Fruit fly (Drosophila melanogaster) whole organism, embryonic: ENCODE measurements around the gene Cp190.

ENCODE experiments used
- ATbp ChIP-seq: fragments of 200-800 bp; sonication (Bioruptor generic); optimal IDR thresholded peaks from 2 replicates; lab custom pipeline; 2017; ENCODE audit warnings: missing biosample characterization, mild to moderate bottlenecking, missing genetic modification characterization, missing genetic modification reagents
- Antp ChIP-seq: fragments of 200-800 bp; sonication (Bioruptor generic); optimal IDR thresholded peaks from 3 replicates; lab custom pipeline; 2016; ENCODE audit warnings: missing biosample characterization, missing genetic modification characterization
- BtbVII ChIP-seq: fragments of 200-800 bp; sonication (Bioruptor generic); optimal IDR thresholded peaks from 3 replicates; lab custom pipeline; 2017; ENCODE audit warnings: missing biosample characterization, mild to moderate bottlenecking, missing genetic modification characterization
- CG13775 ChIP-seq: fragments of 200-800 bp; sonication (Bioruptor generic); optimal IDR thresholded peaks from 3 replicates; lab custom pipeline; 2017; ENCODE audit warnings: missing biosample characterization, mild to moderate bottlenecking, missing genetic modification characterization
- CG14667 ChIP-seq: fragments of 200-800 bp; sonication (Bioruptor generic); IDR thresholded peaks from 2 replicates; pipeline ENCODE4 v1.3.6; 2022; ENCODE audit warnings: missing biosample characterization, missing genetic modification characterization
- CG1529 ChIP-seq: fragments of 200-800 bp; sonication (Bioruptor generic); optimal IDR thresholded peaks from 3 replicates; lab custom pipeline; 2018; ENCODE audit warnings: missing biosample characterization, missing genetic modification characterization
- CG16815 ChIP-seq: fragments of 200-800 bp; sonication (Bioruptor generic); optimal IDR thresholded peaks from 3 replicates; lab custom pipeline; 2017; ENCODE audit warnings: missing biosample characterization, mild to moderate bottlenecking, missing genetic modification characterization
- CG17328 ChIP-seq: fragments of 200-800 bp; sonication (Bioruptor generic); IDR thresholded peaks from 2 replicates; pipeline ENCODE4 v1.3.6; 2022; ENCODE audit warnings: missing biosample characterization, missing genetic modification characterization
- CG17359 ChIP-seq: fragments of 200-800 bp; sonication (Bioruptor generic); optimal IDR thresholded peaks from 3 replicates; lab custom pipeline; 2018; ENCODE audit warnings: missing biosample characterization, mild to moderate bottlenecking, missing genetic modification characterization, moderate library complexity
- CG17802 ChIP-seq: fragments of 200-800 bp; sonication (Bioruptor generic); optimal IDR thresholded peaks from 2 replicates; lab custom pipeline; 2018; ENCODE audit warnings: missing biosample characterization, mild to moderate bottlenecking, missing genetic modification characterization, moderate library complexity
- CG1832 ChIP-seq: fragments of 200-800 bp; sonication (Bioruptor generic); optimal IDR thresholded peaks from 2 replicates; lab custom pipeline; 2017; ENCODE audit warnings: missing biosample characterization, mild to moderate bottlenecking, missing genetic modification characterization, inconsistent platforms
- CG3726 ChIP-seq: fragments of 200-800 bp; sonication (Bioruptor generic); IDR thresholded peaks from 3 replicates; pipeline ENCODE4, ENCODE4 v1.3.6; 2022; ENCODE audit warnings: missing biosample characterization, missing genetic modification characterization
- CG6654 ChIP-seq: fragments of 200-800 bp; sonication (Bioruptor generic); optimal IDR thresholded peaks from 2 replicates; lab custom pipeline; 2017; ENCODE audit warnings: missing biosample characterization, mild to moderate bottlenecking, missing genetic modification characterization
- CG7372 ChIP-seq: fragments of 200-800 bp; sonication (Bioruptor generic); IDR thresholded peaks from 2 replicates; pipeline ENCODE4 v1.3.6; 2022; ENCODE audit warnings: missing biosample characterization, missing genetic modification characterization
- CG7556 ChIP-seq: fragments of 200-800 bp; sonication (Bioruptor generic); optimal IDR thresholded peaks from 2 replicates; lab custom pipeline; 2017; ENCODE audit warnings: missing biosample characterization, mild to moderate bottlenecking, missing genetic modification characterization
- CG7839 ChIP-seq: fragments of 200-800 bp; sonication (Bioruptor generic); optimal IDR thresholded peaks from 3 replicates; lab custom pipeline; 2018; ENCODE audit warnings: missing biosample characterization, mild to moderate bottlenecking, missing genetic modification characterization, moderate library complexity
- CG7928 ChIP-seq: fragments of 200-800 bp; sonication (Bioruptor generic); optimal IDR thresholded peaks from 2 replicates; lab custom pipeline; 2017; ENCODE audit warnings: missing biosample characterization, mild to moderate bottlenecking, missing genetic modification characterization
- Dip2 ChIP-seq: fragments of 200-800 bp; sonication (Bioruptor generic); IDR thresholded peaks from 2 replicates; pipeline ENCODE4 v1.3.6; 2022; ENCODE audit warnings: missing biosample characterization, missing genetic modification characterization
- Fer3 ChIP-seq: fragments of 200-800 bp; sonication (Bioruptor generic); optimal IDR thresholded peaks from 2 replicates; lab custom pipeline; 2018; ENCODE audit warnings: missing biosample characterization, mild to moderate bottlenecking, missing genetic modification characterization, moderate library complexity
- HLH3B ChIP-seq: fragments of 200-800 bp; sonication (Bioruptor generic); IDR thresholded peaks from 2 replicates; pipeline ENCODE4 v1.3.6; 2022; ENCODE audit warnings: missing biosample characterization, missing genetic modification characterization
- Hand ChIP-seq: fragments of 200-800 bp; sonication (Bioruptor generic); optimal IDR thresholded peaks from 2 replicates; lab custom pipeline; 2017; ENCODE audit warnings: mild to moderate bottlenecking, missing biosample characterization, missing genetic modification reagents, missing genetic modification characterization
- Hr78 ChIP-seq, 2 experiments: fragments of 200-800 bp in 1 of 2; fragments of >200 bp in 1 of 2; sonication (Bioruptor generic) in 1 of 2; optimal IDR thresholded peaks; 2 replicates each; lab custom pipeline; 2017 to 2019; ENCODE audit warnings: missing biosample characterization in 2 of 2, missing genetic modification characterization in 2 of 2, mild to moderate bottlenecking in 1 of 2, moderate library complexity in 1 of 2
- Lhr ChIP-seq: fragments of 200-800 bp; sonication (Bioruptor generic); optimal IDR thresholded peaks from 3 replicates; lab custom pipeline; 2017; ENCODE audit warnings: mild to moderate bottlenecking, missing biosample characterization, missing genetic modification reagents, missing genetic modification characterization
- MTF-1 ChIP-seq: fragments of 200-800 bp; sonication (Bioruptor generic); optimal IDR thresholded peaks from 2 replicates; lab custom pipeline; 2018; ENCODE audit warnings: missing biosample characterization, mild to moderate bottlenecking, missing genetic modification characterization, borderline replicate concordance
- NFAT ChIP-seq: fragments of 200-800 bp; sonication (Bioruptor generic); IDR thresholded peaks from 2 replicates; pipeline ENCODE4 v1.3.6; 2022; ENCODE audit warnings: missing biosample characterization, missing genetic modification characterization
- NK7.1 ChIP-seq: fragments of 200-800 bp; sonication (Bioruptor generic); optimal IDR thresholded peaks from 3 replicates; lab custom pipeline; 2016; ENCODE audit warnings: missing biosample characterization, missing genetic modification characterization
- Neu2 ChIP-seq: fragments of 200-800 bp; sonication (Bioruptor generic); optimal IDR thresholded peaks from 3 replicates; lab custom pipeline; 2016; ENCODE audit warnings: missing biosample characterization, missing genetic modification characterization, borderline replicate concordance
- Oli ChIP-seq: fragments of 200-800 bp; sonication (Bioruptor generic); optimal IDR thresholded peaks from 2 replicates; lab custom pipeline; 2018; ENCODE audit warnings: missing biosample characterization, mild to moderate bottlenecking, missing genetic modification characterization, moderate library complexity
- Pdp1 ChIP-seq, 2 experiments: fragments of 200-800 bp; sonication (Bioruptor generic); optimal IDR thresholded peaks; 3 replicates each; lab custom pipeline; 2016; ENCODE audit warnings: missing biosample characterization in 2 of 2, missing genetic modification characterization in 2 of 2, mild to moderate bottlenecking in 1 of 2, moderate library complexity in 1 of 2
- Ravus ChIP-seq: fragments of 200-800 bp; sonication (Bioruptor generic); IDR thresholded peaks from 2 replicates; pipeline ENCODE4 v1.3.6; 2022; ENCODE audit warnings: missing biosample characterization, missing genetic modification characterization
- Usf ChIP-seq: fragments of 200-800 bp; sonication (Bioruptor generic); optimal IDR thresholded peaks from 2 replicates; lab custom pipeline; 2017; ENCODE audit warnings: missing genotype, missing biosample characterization, missing genetic modification characterization
- amos ChIP-seq: fragments of 200-800 bp; sonication (Bioruptor generic); IDR thresholded peaks from 2 replicates; pipeline ENCODE4 v1.3.6; 2022; ENCODE audit warnings: missing biosample characterization, missing genetic modification characterization; ENCODE audit not compliant: partially characterized antibody
- cg ChIP-seq: fragments of 200-800 bp; sonication (Bioruptor generic); optimal IDR thresholded peaks from 3 replicates; lab custom pipeline; 2019; ENCODE audit warnings: missing biosample characterization, mild to moderate bottlenecking, missing genetic modification characterization, moderate library complexity
- chn ChIP-seq: fragments of 200-800 bp; sonication (Bioruptor generic); optimal IDR thresholded peaks from 2 replicates; lab custom pipeline; 2016; ENCODE audit warnings: missing biosample characterization, missing genetic modification characterization
- corto ChIP-seq: fragments of 200-800 bp; sonication (Bioruptor generic); optimal IDR thresholded peaks from 2 replicates; lab custom pipeline; 2016; ENCODE audit warnings: missing biosample characterization, mild to moderate bottlenecking, missing genetic modification characterization, moderate library complexity
- exex ChIP-seq: fragments of 200-800 bp; sonication (Bioruptor generic); optimal IDR thresholded peaks from 4 replicates; lab custom pipeline; 2018; ENCODE audit warnings: missing biosample characterization, mild to moderate bottlenecking, missing genetic modification characterization, moderate library complexity
- jigr1 ChIP-seq: fragments of 200-800 bp; sonication (Bioruptor generic); IDR thresholded peaks from 3 replicates; pipeline ENCODE4 v1.3.6; 2022; ENCODE audit warnings: missing biosample characterization, missing genetic modification characterization
- mld ChIP-seq: fragments of 200-800 bp; sonication (Bioruptor generic); IDR thresholded peaks from 3 replicates; pipeline ENCODE4 v1.3.6; 2022; ENCODE audit warnings: missing biosample characterization, missing genetic modification characterization; ENCODE audit not compliant: partially characterized antibody
- odd ChIP-seq: fragments of 200-800 bp; sonication (Bioruptor generic); optimal IDR thresholded peaks from 2 replicates; lab custom pipeline; 2017; ENCODE audit warnings: missing biosample characterization, mild to moderate bottlenecking, missing genetic modification characterization
- psq ChIP-seq: fragments of 200-800 bp; sonication (Bioruptor generic); optimal IDR thresholded peaks from 2 replicates; lab custom pipeline; 2017; ENCODE audit warnings: missing biosample characterization, missing genetic modification characterization
- rib ChIP-seq: fragments of 200-800 bp; sonication (Bioruptor generic); IDR thresholded peaks from 2 replicates; pipeline ENCODE4 v1.3.6; 2022; ENCODE audit warnings: missing biosample characterization, missing genetic modification characterization
- sug ChIP-seq: fragments of 200-800 bp; optimal IDR thresholded peaks from 2 replicates; lab custom pipeline; 2019; ENCODE audit warnings: missing biosample characterization, mild to moderate bottlenecking, missing genetic modification characterization, moderate library complexity
- tna ChIP-seq: fragments of 200-800 bp; sonication (Bioruptor generic); IDR thresholded peaks from 2 replicates; pipeline ENCODE4 v1.3.6; 2022; ENCODE audit warnings: missing biosample characterization, missing genetic modification characterization; ENCODE audit not compliant: partially characterized antibody
- zen ChIP-seq: fragments of 200-800 bp; sonication (Bioruptor generic); optimal IDR thresholded peaks from 3 replicates; lab custom pipeline; 2018; ENCODE audit warnings: missing biosample characterization, mild to moderate bottlenecking, missing genetic modification characterization, moderate library complexity

Cp190 gene

DNA sequence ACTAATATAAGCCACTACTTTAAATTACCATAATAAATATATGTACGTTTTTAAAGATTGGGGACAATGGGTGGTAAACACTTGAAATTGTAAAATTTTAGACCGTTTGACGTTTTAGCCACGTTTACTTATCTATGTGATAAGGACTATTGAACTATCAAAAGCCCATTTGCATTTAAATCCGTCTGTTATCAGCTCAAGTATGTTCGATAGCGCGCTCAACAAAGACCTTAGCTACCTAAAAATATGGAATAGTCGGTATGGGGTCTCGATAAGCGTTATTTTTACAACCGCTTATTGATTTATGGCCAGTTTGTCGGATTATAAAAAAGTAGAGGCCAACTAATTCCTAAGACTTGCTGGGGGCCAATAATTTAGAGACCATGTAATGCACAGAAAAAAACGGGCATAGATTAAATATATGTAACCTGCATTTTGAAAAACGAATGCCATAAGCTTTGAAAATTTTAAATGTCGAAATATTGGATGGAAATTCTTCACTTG is 43.4 kb downstream of the Cp190 start (continued):
- no peak for TF ChIP-seq odd (GFP tag; lab: Kevin White, UChicago)

DNA sequence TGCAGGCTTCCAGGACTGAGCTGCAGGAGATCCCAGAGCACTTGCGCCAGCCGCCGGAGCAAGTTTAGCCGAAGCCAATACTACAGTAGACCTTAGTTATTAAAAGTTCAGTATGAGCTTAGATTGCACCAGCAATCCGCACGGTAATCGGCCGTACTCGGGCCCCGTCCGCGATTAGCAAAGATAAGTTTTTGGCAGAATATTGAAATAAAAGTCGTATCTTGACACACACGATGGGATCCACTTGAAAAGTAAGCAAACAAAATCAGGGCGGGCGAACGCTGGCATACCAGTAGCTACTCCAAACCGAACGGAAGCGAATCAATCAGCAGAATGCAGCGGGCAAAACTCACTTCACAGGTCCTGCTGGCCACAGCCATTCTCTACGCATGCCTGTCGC is 44.8 kb downstream of the Cp190 start, which contains the start of gene CG34316:
CG34316 (plus strand) TSS at position 301 of the 400 bp plus-strand sequence.
- peak; percentile 55 for TF ChIP-seq sug (tag; lab: Kevin White, UChicago)
- no peak for TF ChIP-seq Fer3 (tag; lab: Kevin White, UChicago)
- peak; percentile 30 for TF ChIP-seq exex (tag; lab: Kevin White, UChicago)

- peak; percentile 7 for TF ChIP-seq cg (GFP tag; lab: Kevin White, UChicago)
- peak; percentile 99 for TF ChIP-seq Lhr (GFP tag; lab: Kevin White, UChicago)
- peak; percentile 99 for TF ChIP-seq jigr1 (GFP tag; lab: Robert Waterston, UW)
- peak; percentile 99 for TF ChIP-seq ATbp
- peak; percentile 100 for TF ChIP-seq NFAT
- TF ChIP-seq chn (GFP tag; lab: Kevin White, UChicago) = peak; percentile 100
- peak; percentile 96 for TF ChIP-seq CG17802 (tag; lab: Kevin White, UChicago)
- peak; percentile 99 for TF ChIP-seq Ravus (GFP tag; lab: Robert Waterston, UW)
- peak; percentile 100 for TF ChIP-seq CG13775 (GFP tag; lab: Kevin White, UChicago)
- peak; percentile 100 for TF ChIP-seq CG16815
- TF ChIP-seq CG3726 = peak; percentile 100
- TF ChIP-seq psq (GFP tag; lab: Kevin White, UChicago) = peak; percentile 99
- peak; percentile 100 for TF ChIP-seq Antp
- peak; percentile 100 for TF ChIP-seq HLH3B (GFP tag; lab: Robert Waterston, UW)
- TF ChIP-seq Hand (GFP tag; lab: Kevin White, UChicago) = peak; percentile 99
- TF ChIP-seq CG6654 (GFP tag; lab: Kevin White, UChicago) = peak; percentile 96
- no peak for TF ChIP-seq mld
- no peak for TF ChIP-seq CG1832 (GFP tag; lab: Kevin White, UChicago)
- TF ChIP-seq zen = peak; percentile 100
- TF ChIP-seq NK7.1 (GFP tag; lab: Kevin White, UChicago) = peak; percentile 100
- peak; percentile 100 for TF ChIP-seq CG7372
- TF ChIP-seq Pdp1 (GFP tag; optimal IDR thresholded peaks at IDR 0.05; lab: Kevin White, UChicago) = peak; percentile 100
- TF ChIP-seq Dip2 (GFP tag; lab: Robert Waterston, UW) = peak; percentile 84
- TF ChIP-seq rib = peak; percentile 100
- TF ChIP-seq Oli (tag; lab: Kevin White, UChicago) = peak; percentile 100
- TF ChIP-seq Neu2 (GFP tag; lab: Kevin White, UChicago) = peak; percentile 100
- peak; percentile 100 for TF ChIP-seq CG1529 (GFP tag; lab: Kevin White, UChicago)
- TF ChIP-seq Usf (GFP tag; lab: Kevin White, UChicago) = peak; percentile 100
- no peak for TF ChIP-seq amos (GFP tag; lab: Robert Waterston, UW)
- TF ChIP-seq CG14667 (GFP tag; lab: Robert Waterston, UW) = peak; percentile 100
- peak; percentile 100 for TF ChIP-seq BtbVII
- TF ChIP-seq CG7556 (GFP tag; lab: Kevin White, UChicago) = peak; percentile 100
- TF ChIP-seq CG17328 = peak; percentile 100
- TF ChIP-seq CG7928 (GFP tag; lab: Kevin White, UChicago) = peak; percentile 89
- TF ChIP-seq corto = no peak
- peak; percentile 100 for TF ChIP-seq MTF-1 (GFP tag; lab: Kevin White, UChicago)
- 0 out of 2 replicates have a peak, but pooled peaks have one; percentile 10 for TF ChIP-seq tna
- TF ChIP-seq CG7839 (tag; lab: Kevin White, UChicago) = peak; percentile 100
- TF ChIP-seq Hr78 (GFP tag; optimal IDR thresholded peaks at IDR 0.05; lab: Kevin White, UChicago) = peak in 1 of 2 experiments; percentile 98
- TF ChIP-seq CG17359 = peak; percentile 100
Observed at dm6 chr3R:15229329-15229876, 45.6 kb downstream of the Cp190 start, which contains the start of the genes Art3 and mRpS10. Art3 (minus strand) TSS chr3R:15229408. mRpS10 (plus strand) TSS chr3R:15229665.
